Worm (Caenorhabditis elegans): ENCODE measurements around the gene ugt-21.

ugt-21 gene

ce11 chrIV:9536124-9536523 is 36.0 kb downstream of the ugt-21 start:
- TF ChIP-seq unc-62 (GFP tag; optimal IDR thresholded peaks at IDR 0.05 in 1 of 2) (peak in 1 of 2 experiments; percentile 97), unc-62 (tag; optimal IDR thresholded peaks at IDR 0.05) (no peak), pqm-1 (tag; optimal IDR thresholded peaks at IDR 0.05) (no peak), ztf-11 (tag; optimal IDR thresholded peaks at IDR 0.05) (no peak), daf-12 (tag; optimal IDR thresholded peaks at IDR 0.05) (no peak), madf-9 (GFP tag; conservative IDR thresholded peaks at IDR 0.05) (no peak), aha-1 (tag) (peak; percentile 89)

DNA sequence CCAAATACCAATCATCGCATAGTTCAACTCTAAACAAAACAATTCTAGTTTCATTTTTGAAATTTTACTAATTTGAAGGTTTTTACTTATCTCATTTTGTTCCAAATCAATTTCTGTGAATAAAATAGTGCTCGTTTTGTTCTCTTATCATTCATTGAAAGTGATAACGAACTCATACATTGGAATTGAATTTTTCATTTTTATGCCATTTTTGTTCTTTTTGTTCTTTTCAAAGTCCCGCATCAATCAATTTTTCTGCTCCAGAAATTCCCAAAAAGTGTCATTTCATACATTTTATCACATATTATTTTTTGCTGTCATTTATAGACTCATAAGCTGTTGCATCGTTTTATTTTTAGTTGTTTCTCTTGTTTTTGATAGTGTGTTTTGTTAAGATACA is 37.4 kb downstream of the ugt-21 start:
- peak; percentile 77 for TF ChIP-seq pqm-1 (tag; optimal IDR thresholded peaks at IDR 0.05)
- TF ChIP-seq daf-16 (GFP tag; optimal IDR thresholded peaks at IDR 0.05), result no peak
- peak; percentile 28 for TF ChIP-seq daf-16 (tag; optimal IDR thresholded peaks at IDR 0.05)
- peak; percentile 68; the same call in 1 of the 2 replicates for TF ChIP-seq tra-1 (GFP tag; IDR thresholded peaks at IDR 0.05)
- no peak for TF ChIP-seq vab-7 (GFP tag; IDR thresholded peaks at IDR 0.05)
- TF ChIP-seq php-3 (GFP tag; IDR thresholded peaks at IDR 0.05), result peak; percentile 60
- TF ChIP-seq T20F7.1 (GFP tag; optimal IDR thresholded peaks at IDR 0.05), result peak; percentile 21
- no peak for TF ChIP-seq daf-19 (GFP tag; conservative IDR thresholded peaks at IDR 0.05)
- peak; percentile 44 for TF ChIP-seq dve-1 (tag; optimal IDR thresholded peaks at IDR 0.05; ENCODE audit: insufficient read depth)
- no peak for TF ChIP-seq ceh-82 (tag; optimal IDR thresholded peaks at IDR 0.05)
- TF ChIP-seq nhr-28 (tag; optimal IDR thresholded peaks at IDR 0.05), result peak; percentile 25
- TF ChIP-seq lin-39 (tag; optimal IDR thresholded peaks at IDR 0.05), result no peak
- TF ChIP-seq hlh-30 (tag; optimal IDR thresholded peaks at IDR 0.05; ENCODE audit: insufficient read depth), result no peak
- peak; percentile 76 for TF ChIP-seq dmd-6 (GFP tag; IDR thresholded peaks at IDR 0.05)

DNA sequence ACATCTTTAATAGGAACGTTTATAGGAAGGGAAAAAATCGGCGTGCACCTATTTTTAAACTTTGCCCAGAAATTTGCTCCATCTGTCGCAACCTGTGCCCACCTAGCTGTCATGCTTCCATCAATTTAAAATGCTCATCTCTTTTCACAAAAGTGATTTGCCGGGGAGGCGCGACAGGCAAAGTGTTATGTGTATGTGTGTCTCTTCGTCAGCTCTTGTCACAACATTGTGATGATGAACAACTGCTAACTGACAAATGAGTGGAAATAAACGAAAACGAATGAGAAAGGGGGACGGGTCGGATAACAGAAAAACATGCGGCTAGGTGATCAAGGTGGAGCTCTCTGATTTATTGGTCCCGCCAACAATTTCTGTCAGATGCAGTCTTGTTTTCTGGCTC is 38.1 kb downstream of the ugt-21 start:
- TF ChIP-seq dmd-6 (GFP tag; IDR thresholded peaks at IDR 0.05) (peak; percentile 84), hlh-30 (tag; optimal IDR thresholded peaks at IDR 0.05; ENCODE audit: insufficient read depth) (peak; percentile 16), hlh-11 (tag; optimal IDR thresholded peaks at IDR 0.05) (peak; percentile 40), Y5F2A.4 (GFP tag; optimal IDR thresholded peaks at IDR 0.05) (no peak), lin-38 (GFP tag; IDR thresholded peaks at IDR 0.05) (no peak), daf-16 (GFP tag; optimal IDR thresholded peaks at IDR 0.05) (peak in 1 of 2 experiments; percentile 81), daf-16 (tag; optimal IDR thresholded peaks at IDR 0.05) (no peak), Y48G9A.11 (GFP tag; IDR thresholded peaks at IDR 0.05) (no peak), tra-1 (GFP tag; IDR thresholded peaks at IDR 0.05) (peak; percentile 86), ceh-20 (GFP tag; IDR thresholded peaks at IDR 0.05) (peak; percentile 67; the same call in 1 of the 2 replicates), unc-62 (GFP tag; optimal IDR thresholded peaks at IDR 0.05 in 1 of 2) (peak in 1 of 2 experiments; percentile 95), unc-62 (tag; optimal IDR thresholded peaks at IDR 0.05) (no peak), egl-43 (GFP tag; IDR thresholded peaks at IDR 0.05) (no peak)

DNA sequence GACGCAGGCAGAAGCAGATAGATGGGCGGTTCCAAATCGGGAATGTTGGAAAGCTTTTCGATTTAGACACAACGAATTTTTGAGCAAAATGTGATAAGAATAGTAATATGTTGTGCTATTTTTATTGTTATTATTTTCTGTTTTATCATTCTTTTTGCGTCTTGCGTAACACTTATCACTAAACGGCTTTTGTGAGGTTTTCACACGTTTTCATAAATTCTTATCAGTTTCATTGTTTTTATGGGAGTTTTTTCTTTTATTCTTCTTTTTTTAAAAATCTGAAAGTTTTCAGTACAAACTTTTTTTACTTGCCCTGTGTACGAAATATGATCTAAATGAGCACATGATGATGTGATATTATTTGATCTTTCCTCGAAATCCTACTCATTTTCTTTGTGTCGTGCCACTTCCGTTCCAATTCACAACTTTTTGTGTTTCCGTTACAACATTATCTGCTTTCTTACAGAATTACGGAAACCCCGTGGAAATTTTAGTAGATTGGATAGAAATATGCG is 40.3 kb downstream of the ugt-21 start, which contains the start of gene fbl-1:
Gene fbl-1 (plus strand): TSS at position 465 of the 515 bp plus-strand sequence.
- TF ChIP-seq F26F4.8 (GFP tag; conservative IDR thresholded peaks at IDR 0.05) (no peak), arid-1 (GFP tag; conservative IDR thresholded peaks at IDR 0.05) (no peak), unc-62 (GFP tag; optimal IDR thresholded peaks at IDR 0.05 in 1 of 2) (peak in 1 of 2 experiments; percentile 71), unc-62 (tag; optimal IDR thresholded peaks at IDR 0.05) (no peak), php-3 (GFP tag; IDR thresholded peaks at IDR 0.05) (peak; percentile 84), T20F7.1 (GFP tag; optimal IDR thresholded peaks at IDR 0.05) (no peak), dmd-6 (GFP tag; IDR thresholded peaks at IDR 0.05) (peak; percentile 50; the same call in 1 of the 2 replicates), zfp-3 (GFP tag; conservative IDR thresholded peaks at IDR 0.05) (no peak), skn-1 (tag; optimal IDR thresholded peaks at IDR 0.05) (no peak), duxl-1 (tag; optimal IDR thresholded peaks at IDR 0.05; ENCODE audit: poor library complexity) (no peak), ZK337.2 (GFP tag; IDR thresholded peaks at IDR 0.05) (no peak), Y75B8A.6 (GFP tag; IDR thresholded peaks at IDR 0.05) (no peak), nhr-28 (tag; optimal IDR thresholded peaks at IDR 0.05) (no peak), ztf-11 (tag; optimal IDR thresholded peaks at IDR 0.05) (no peak), snpc-1.2 (GFP tag; IDR thresholded peaks at IDR 0.05) (no peak), pqm-1 (tag; optimal IDR thresholded peaks at IDR 0.05) (peak; percentile 69), lsy-2 (tag; optimal IDR thresholded peaks at IDR 0.05) (no peak), lin-1 (GFP tag; IDR thresholded peaks at IDR 0.05) (no peak), lin-39 (tag; optimal IDR thresholded peaks at IDR 0.05) (no peak), aha-1 (tag) (no peak), unc-39 (tag; optimal IDR thresholded peaks at IDR 0.05) (no peak), madf-5 (GFP tag; IDR thresholded peaks at IDR 0.05) (no peak), nhr-237 (tag; optimal IDR thresholded peaks at IDR 0.05) (no peak), nhr-76 (tag; optimal IDR thresholded peaks at IDR 0.05) (no peak), lin-38 (GFP tag; IDR thresholded peaks at IDR 0.05) (no peak), mdt-29 (GFP tag; IDR thresholded peaks at IDR 0.05) (no peak), mes-2 (tag; optimal IDR thresholded peaks at IDR 0.05; ENCODE audit: poor library complexity, severe bottlenecking) (no peak), hlh-11 (tag; optimal IDR thresholded peaks at IDR 0.05) (peak; percentile 29), unc-130 (GFP tag; optimal IDR thresholded peaks at IDR 0.05) (no peak)
